Worm (Caenorhabditis elegans) whole organism, mixed stage, embryonic: Measurements from ENCODE around the gene srj-8.

Experiments used
- elt-3 ChIP-seq: fragments of 150-350 bp; optimal IDR thresholded peaks from 2 replicates; lab custom pipeline; 2014; ENCODE audit warnings: missing biosample characterization, missing genetic modification characterization
- lin-13 ChIP-seq: fragments of 150-350 bp; optimal IDR thresholded peaks from 2 replicates; lab custom pipeline; 2014; ENCODE audit warnings: missing biosample characterization, missing genetic modification characterization

ce11 chrV:3282957-3283356 is 35.3 kb downstream of the srj-8 start, which contains the start of gene str-64:
- TF ChIP-seq lin-13 (tag; lab: Kevin White, UChicago) (no peak), elt-3 (tag; lab: Kevin White, UChicago) (no peak)
